Fruit fly (Drosophila melanogaster): ENCODE measurements around the gene CG16772.

CG16772 gene

DNA sequence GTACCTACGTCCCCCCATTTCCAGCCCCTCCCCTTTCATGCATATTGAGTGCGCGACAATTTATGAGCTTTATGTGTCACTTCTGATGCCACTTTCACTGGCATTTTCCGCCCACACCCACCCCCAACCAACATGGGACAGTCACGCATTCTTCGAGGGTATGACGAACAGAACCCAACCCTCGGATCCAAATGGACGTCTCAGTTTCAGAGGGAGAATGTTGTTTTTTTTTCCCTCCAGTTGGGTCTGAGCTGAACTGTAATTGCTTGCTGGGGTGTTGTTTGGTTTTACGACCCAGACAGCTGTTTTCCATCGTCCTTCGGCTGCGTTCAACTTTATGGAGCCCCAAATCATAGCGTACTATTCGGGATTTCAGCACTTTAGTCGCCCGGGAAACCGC lies 38.7 kb upstream of the CG16772 start (continued):
- no peak for TF ChIP-seq CG11762 (GFP tag; optimal IDR thresholded peaks at IDR 0.05; ENCODE audit: insufficient read depth)
- no peak for TF ChIP-seq CG9139 (GFP tag; optimal IDR thresholded peaks at IDR 0.05)

- peak; percentile 38; the same call in 1 of the 2 replicates for TF ChIP-seq CG15336 (GFP tag; IDR thresholded peaks at IDR 0.05)
- peak in 1 of 2 experiments; percentile 36 for TF ChIP-seq ss (GFP tag; optimal IDR thresholded peaks at IDR 0.05)
- no peak for TF ChIP-seq CG9139 (GFP tag; optimal IDR thresholded peaks at IDR 0.05)
- TF ChIP-seq acj6 (GFP tag; optimal IDR thresholded peaks at IDR 0.05) = peak; percentile 19
- TF ChIP-seq CG31627 (GFP tag; optimal IDR thresholded peaks at IDR 0.05) = no peak
- TF ChIP-seq CG3919 (GFP tag; optimal IDR thresholded peaks at IDR 0.05) = peak; percentile 25
- peak; percentile 11 for TF ChIP-seq CG10631 (GFP tag; optimal IDR thresholded peaks at IDR 0.05)
- TF ChIP-seq svp (GFP tag) = peak; percentile 26
- peak; percentile 37 for TF ChIP-seq Ets96B (tag; optimal IDR thresholded peaks at IDR 0.05)
- TF ChIP-seq OdsH (GFP tag; optimal IDR thresholded peaks at IDR 0.05) = peak; percentile 42
- peak; percentile 80 for TF ChIP-seq Eip78C (GFP tag)
- TF ChIP-seq CG10669 (GFP tag; optimal IDR thresholded peaks at IDR 0.05) = peak; percentile 39
- peak; percentile 9 for TF ChIP-seq CG8632 (GFP tag; optimal IDR thresholded peaks at IDR 0.05)
- TF ChIP-seq CG11902 (GFP tag; optimal IDR thresholded peaks at IDR 0.05) = no peak
- peak; percentile 9 for TF ChIP-seq CG4318 (GFP tag; optimal IDR thresholded peaks at IDR 0.05)
- peak; percentile 21 for TF ChIP-seq pdm3 (GFP tag; optimal IDR thresholded peaks at IDR 0.05)
- no peak for TF ChIP-seq CG3032 (tag; optimal IDR thresholded peaks at IDR 0.05)
- TF ChIP-seq achi (GFP tag; optimal IDR thresholded peaks at IDR 0.05) = no peak
- TF ChIP-seq Sox102F (GFP tag; optimal IDR thresholded peaks at IDR 0.05) = peak; percentile 0
- TF ChIP-seq Hr4 (GFP tag; optimal IDR thresholded peaks at IDR 0.05) = peak; percentile 30
- peak; percentile 5 for TF ChIP-seq spab (GFP tag; optimal IDR thresholded peaks at IDR 0.05)
- TF ChIP-seq CG8119 (GFP tag; IDR thresholded peaks at IDR 0.05) = peak; percentile 22; the same call in 1 of the 3 replicates
- TF ChIP-seq CG32006 (GFP tag; optimal IDR thresholded peaks at IDR 0.05) = peak; percentile 51
- peak in 1 of 2 experiments; percentile 13 for TF ChIP-seq salr (GFP tag; optimal IDR thresholded peaks at IDR 0.05)
- TF ChIP-seq CG16779 (tag; optimal IDR thresholded peaks at IDR 0.05) = no peak
- TF ChIP-seq CG6163 (GFP tag; IDR thresholded peaks at IDR 0.05) = 0 out of 3 replicates have a peak, but pooled peaks have one; percentile 21
- peak; percentile 10 for TF ChIP-seq CG6792 (GFP tag; optimal IDR thresholded peaks at IDR 0.05)
- no peak for TF ChIP-seq Gug (GFP tag; IDR thresholded peaks at IDR 0.05)
- no peak for TF ChIP-seq vri (GFP tag; optimal IDR thresholded peaks at IDR 0.05)
These were observed 32.4 kb upstream of the CG16772 start for dm6 chr2L:19930102-19930501.

- TF ChIP-seq CG9139 (GFP tag; optimal IDR thresholded peaks at IDR 0.05) (no peak), CG6808 (GFP tag; optimal IDR thresholded peaks at IDR 0.05) (no peak), dac (GFP tag; optimal IDR thresholded peaks at IDR 0.05) (no peak), CG8632 (GFP tag; optimal IDR thresholded peaks at IDR 0.05) (no peak), salr (GFP tag; optimal IDR thresholded peaks at IDR 0.05) (no peak), Lpt (GFP tag; optimal IDR thresholded peaks at IDR 0.05) (no peak), Eip78C (GFP tag) (no peak), CG11294 (GFP tag; IDR thresholded peaks at IDR 0.05) (no peak), CG3919 (GFP tag; optimal IDR thresholded peaks at IDR 0.05) (no peak), pdm3 (GFP tag; optimal IDR thresholded peaks at IDR 0.05) (no peak), Smox (GFP tag; optimal IDR thresholded peaks at IDR 0.05) (no peak), CG4318 (GFP tag; optimal IDR thresholded peaks at IDR 0.05) (no peak), Met (GFP tag; optimal IDR thresholded peaks at IDR 0.05) (no peak), Ets21C (GFP tag; optimal IDR thresholded peaks at IDR 0.05) (no peak)
These were observed 30.0 kb upstream of the CG16772 start for dm6 chr2L:19932523-19932922.
